Fruit fly (Drosophila melanogaster) whole organism, embryonic: Measurements from ENCODE around the gene Cul5.

Experiments
- CG1024 ChIP-seq: fragments of 200-800 bp; sonication (Bioruptor generic); IDR thresholded peaks from 2 replicates; pipeline ENCODE4 v1.3.6; 2022; ENCODE audit warnings: missing biosample characterization, missing genetic modification characterization
- CG10565 ChIP-seq: fragments of 200-800 bp; sonication (Bioruptor generic); optimal IDR thresholded peaks from 3 replicates; lab custom pipeline; 2016; ENCODE audit warnings: missing biosample characterization, mild to moderate bottlenecking, missing genetic modification characterization
- CG11560 ChIP-seq: fragments of 200-800 bp; sonication (Bioruptor generic); IDR thresholded peaks from 3 replicates; pipeline ENCODE4 v1.3.6; 2022; ENCODE audit warnings: missing biosample characterization, missing genetic modification characterization
- CG1233 ChIP-seq: fragments of 200-800 bp; sonication (Bioruptor generic); optimal IDR thresholded peaks from 4 replicates; lab custom pipeline; 2018; ENCODE audit warnings: missing biosample characterization, mild to moderate bottlenecking, missing genetic modification characterization
- CG13424 ChIP-seq: fragments of 200-800 bp; sonication (Bioruptor generic); optimal IDR thresholded peaks from 2 replicates; lab custom pipeline; 2019; ENCODE audit warnings: missing biosample characterization, mild to moderate bottlenecking, missing genetic modification characterization, moderate library complexity
- CG16815 ChIP-seq: fragments of 200-800 bp; sonication (Bioruptor generic); optimal IDR thresholded peaks from 3 replicates; lab custom pipeline; 2017; ENCODE audit warnings: missing biosample characterization, mild to moderate bottlenecking, missing genetic modification characterization
- CG16863 ChIP-seq: fragments of 200-800 bp; sonication (Bioruptor generic); optimal IDR thresholded peaks from 3 replicates; lab custom pipeline; 2016; ENCODE audit warnings: missing biosample characterization, missing genetic modification characterization
- CG17829 ChIP-seq: fragments of 200-800 bp; optimal IDR thresholded peaks from 2 replicates; lab custom pipeline; 2019; ENCODE audit warnings: missing biosample characterization, mild to moderate bottlenecking, missing genetic modification characterization, moderate library complexity
- CG18011 ChIP-seq: fragments of 200-800 bp; sonication (Bioruptor generic); optimal IDR thresholded peaks from 2 replicates; lab custom pipeline; 2017; ENCODE audit warnings: missing biosample characterization, missing genetic modification characterization, mild to moderate bottlenecking, moderate library complexity, missing genotype
- CG2129 ChIP-seq: fragments of 200-800 bp; sonication (Bioruptor generic); IDR thresholded peaks from 2 replicates; pipeline ENCODE4 v1.3.6; 2022; ENCODE audit warnings: missing biosample characterization, missing genetic modification characterization; ENCODE audit not compliant: partially characterized antibody
- CG2712 ChIP-seq: fragments of 200-800 bp; optimal IDR thresholded peaks from 3 replicates; lab custom pipeline; 2019; ENCODE audit warnings: missing biosample characterization, mild to moderate bottlenecking, missing genetic modification characterization, moderate library complexity
- CG30020 ChIP-seq: fragments of 200-800 bp; optimal IDR thresholded peaks from 2 replicates; lab custom pipeline; 2019; ENCODE audit warnings: missing biosample characterization, mild to moderate bottlenecking, missing genetic modification characterization, moderate library complexity
- CG6254 ChIP-seq: fragments of 200-800 bp; sonication (Bioruptor generic); optimal IDR thresholded peaks from 3 replicates; lab custom pipeline; 2017; ENCODE audit warnings: mild to moderate bottlenecking, missing biosample characterization, missing genetic modification reagents, missing genetic modification characterization
- CG6813 ChIP-seq: fragments of 200-800 bp; sonication (Bioruptor generic); optimal IDR thresholded peaks from 2 replicates; lab custom pipeline; 2017; ENCODE audit warnings: missing biosample characterization, missing genetic modification characterization, mild to moderate bottlenecking, moderate library complexity, missing genetic modification reagents
- CG7839 ChIP-seq: fragments of 200-800 bp; sonication (Bioruptor generic); optimal IDR thresholded peaks from 3 replicates; lab custom pipeline; 2018; ENCODE audit warnings: missing biosample characterization, mild to moderate bottlenecking, missing genetic modification characterization, moderate library complexity
- CG7928 ChIP-seq: fragments of 200-800 bp; sonication (Bioruptor generic); optimal IDR thresholded peaks from 2 replicates; lab custom pipeline; 2017; ENCODE audit warnings: missing biosample characterization, mild to moderate bottlenecking, missing genetic modification characterization
- CG8281 ChIP-seq: fragments of 200-800 bp; sonication (Bioruptor generic); optimal IDR thresholded peaks from 2 replicates; lab custom pipeline; 2018; ENCODE audit warnings: missing biosample characterization, mild to moderate bottlenecking, missing genetic modification characterization, moderate library complexity
- CG9932 ChIP-seq: fragments of 200-800 bp; sonication (Bioruptor generic); IDR thresholded peaks from 2 replicates; pipeline ENCODE4 v1.3.6; 2022; ENCODE audit warnings: missing biosample characterization, missing genetic modification characterization
- CTCF ChIP-seq: fragments of 200-800 bp; sonication (Bioruptor generic); optimal IDR thresholded peaks from 2 replicates; lab custom pipeline; 2017; ENCODE audit warnings: missing biosample characterization, mild to moderate bottlenecking, missing genetic modification characterization, moderate library complexity
- Dbx ChIP-seq: fragments of 200-800 bp; sonication (Bioruptor generic); IDR thresholded peaks from 3 replicates; pipeline ENCODE4 v1.3.6; 2022; ENCODE audit warnings: missing biosample characterization, missing genetic modification characterization
- Dek ChIP-seq: fragments of 200-800 bp; sonication (Bioruptor generic); optimal IDR thresholded peaks from 3 replicates; lab custom pipeline; 2019; ENCODE audit warnings: missing biosample characterization, mild to moderate bottlenecking, missing genetic modification characterization, moderate library complexity
- ERR ChIP-seq: fragments of 200-800 bp; sonication (Bioruptor generic); optimal IDR thresholded peaks from 2 replicates; lab custom pipeline; 2016; ENCODE audit warnings: missing biosample characterization, missing genetic modification characterization
- HHEX ChIP-seq: fragments of 200-800 bp; sonication (Bioruptor generic); optimal IDR thresholded peaks from 3 replicates; lab custom pipeline; 2017; ENCODE audit warnings: missing biosample characterization, mild to moderate bottlenecking, missing genetic modification characterization, missing genetic modification reagents
- HLH54F ChIP-seq: fragments of 200-800 bp; sonication (Bioruptor generic); optimal IDR thresholded peaks from 3 replicates; lab custom pipeline; 2016; ENCODE audit warnings: missing biosample characterization, missing genetic modification characterization
- Jarid2 ChIP-seq: fragments of 200-800 bp; sonication (Bioruptor generic); optimal IDR thresholded peaks from 3 replicates; lab custom pipeline; 2017; ENCODE audit warnings: mild to moderate bottlenecking, missing biosample characterization, missing genetic modification reagents, missing genetic modification characterization
- Med ChIP-seq: fragments of 200-800 bp; sonication (Bioruptor generic); peaks from one replicate; lab custom pipeline; 2016; ENCODE audit warnings: missing biosample characterization, missing genetic modification characterization, mild to moderate bottlenecking, inconsistent platforms, moderate library complexity
- Mrtf ChIP-seq: fragments of 200-800 bp; sonication (Bioruptor generic); IDR thresholded peaks from 3 replicates; pipeline ENCODE4 v1.3.6; 2022; ENCODE audit warnings: missing biosample characterization, missing genetic modification characterization
- Nf-YA ChIP-seq: fragments of 200-800 bp; sonication (Bioruptor generic); IDR thresholded peaks from 2 replicates; pipeline ENCODE4 v1.3.6; 2022; ENCODE audit warnings: missing biosample characterization, missing genetic modification characterization
- Pdp1 ChIP-seq, 2 experiments: fragments of 200-800 bp; sonication (Bioruptor generic); optimal IDR thresholded peaks; 3 replicates each; lab custom pipeline; 2016; ENCODE audit warnings: missing biosample characterization in 2 of 2, missing genetic modification characterization in 2 of 2, mild to moderate bottlenecking in 1 of 2, moderate library complexity in 1 of 2
- Rfx ChIP-seq: fragments of 200-800 bp; sonication (Bioruptor generic); IDR thresholded peaks from 2 replicates; pipeline ENCODE4 v1.3.6; 2022; ENCODE audit warnings: missing biosample characterization, missing genetic modification characterization
- ap ChIP-seq: fragments of 200-800 bp; sonication (Bioruptor generic); IDR thresholded peaks from 2 replicates; pipeline ENCODE4 v1.3.6; 2022; ENCODE audit warnings: missing biosample characterization, missing genetic modification characterization
- az2 ChIP-seq: fragments of 200-800 bp; sonication (Bioruptor generic); optimal IDR thresholded peaks from 3 replicates; lab custom pipeline; 2016; ENCODE audit warnings: missing biosample characterization, missing genetic modification characterization
- bcd ChIP-seq: fragments of 200-800 bp; sonication (Bioruptor generic); optimal IDR thresholded peaks from 2 replicates; lab custom pipeline; 2017; ENCODE audit warnings: missing biosample characterization, mild to moderate bottlenecking, missing genetic modification characterization
- danr ChIP-seq: fragments of 200-800 bp; sonication (Bioruptor generic); IDR thresholded peaks from 2 replicates; pipeline ENCODE4 v1.3.6; 2022; ENCODE audit warnings: missing biosample characterization, missing genetic modification characterization
- exex ChIP-seq: fragments of 200-800 bp; sonication (Bioruptor generic); optimal IDR thresholded peaks from 4 replicates; lab custom pipeline; 2018; ENCODE audit warnings: missing biosample characterization, mild to moderate bottlenecking, missing genetic modification characterization, moderate library complexity
- fd64A ChIP-seq: fragments of 200-800 bp; sonication (Bioruptor generic); optimal IDR thresholded peaks from 3 replicates; lab custom pipeline; 2018; ENCODE audit warnings: missing biosample characterization, mild to moderate bottlenecking, missing genetic modification characterization
- ind ChIP-seq: fragments of 200-800 bp; sonication (Bioruptor generic); optimal IDR thresholded peaks from 3 replicates; lab custom pipeline; 2016; ENCODE audit warnings: missing biosample characterization, missing genetic modification characterization
- lilli ChIP-seq: fragments of 200-800 bp; sonication (Bioruptor generic); optimal IDR thresholded peaks from 3 replicates; lab custom pipeline; 2016; ENCODE audit warnings: missing biosample characterization, missing genetic modification characterization
- mld ChIP-seq: fragments of 200-800 bp; sonication (Bioruptor generic); IDR thresholded peaks from 3 replicates; pipeline ENCODE4 v1.3.6; 2022; ENCODE audit warnings: missing biosample characterization, missing genetic modification characterization; ENCODE audit not compliant: partially characterized antibody
- otp ChIP-seq: fragments of 200-800 bp; sonication (Bioruptor generic); IDR thresholded peaks from 3 replicates; pipeline ENCODE4, ENCODE4 v1.3.6; 2022; ENCODE audit warnings: missing biosample characterization, missing genetic modification characterization
- pan ChIP-seq, 4 experiments: fragments of >200 bp in 3 of 4; fragments of 200-800 bp in 1 of 4; sonication (Bioruptor generic) in 1 of 4; optimal IDR thresholded peaks in 3 of 4; IDR thresholded peaks in 1 of 4; 2 replicates each; pipeline versions ENCODE4 v1.3.6 to Lab custom; 2017 to 2022; ENCODE audit warnings: missing biosample characterization in 2 of 4, missing genetic modification characterization in 2 of 4, mixed read lengths in 1 of 4
- pzg ChIP-seq: fragments of 200-800 bp; sonication (Bioruptor generic); optimal IDR thresholded peaks from 3 replicates; lab custom pipeline; 2018; ENCODE audit warnings: missing biosample characterization, mild to moderate bottlenecking, missing genetic modification characterization, moderate library complexity
- repo ChIP-seq: fragments of 200-800 bp; sonication (Bioruptor generic); optimal IDR thresholded peaks from 2 replicates; lab custom pipeline; 2016; ENCODE audit warnings: missing biosample characterization, missing genetic modification characterization
- sd ChIP-seq: fragments of 200-800 bp; sonication (Bioruptor generic); optimal IDR thresholded peaks from 3 replicates; lab custom pipeline; 2018; ENCODE audit warnings: missing biosample characterization, mild to moderate bottlenecking, missing genetic modification characterization, moderate library complexity
- sens ChIP-seq: fragments of 200-800 bp; sonication (Bioruptor generic); peaks from one replicate; lab custom pipeline; 2016; ENCODE audit warnings: missing biosample characterization, missing genetic modification characterization
- tio ChIP-seq: fragments of 200-800 bp; sonication (Bioruptor generic); optimal IDR thresholded peaks from 2 replicates; lab custom pipeline; 2017; ENCODE audit warnings: missing biosample characterization, missing genetic modification characterization, inconsistent platforms
- trh ChIP-seq: fragments of 200-800 bp; sonication (Bioruptor generic); optimal IDR thresholded peaks from 2 replicates; lab custom pipeline; 2016; ENCODE audit warnings: missing biosample characterization, missing genetic modification characterization
- vvl ChIP-seq: fragments of 200-800 bp; sonication (Bioruptor generic); IDR thresholded peaks from 2 replicates; pipeline ENCODE4 v1.3.6; 2022; ENCODE audit warnings: missing biosample characterization, missing genetic modification characterization
- zfh1 ChIP-seq: fragments of 200-800 bp; sonication (Bioruptor generic); IDR thresholded peaks from 3 replicates; pipeline ENCODE4 v1.3.6; 2022; ENCODE audit warnings: missing biosample characterization, missing genetic modification characterization

Cul5 gene

dm6 chr3R:29039704-29040430 lies 22.9 kb downstream of the Cul5 start (continued):
- TF ChIP-seq zfh1 (GFP tag; lab: Robert Waterston, UW): 0 out of 3 replicates have a peak, but pooled peaks have one; percentile 50
- peak; percentile 69 for TF ChIP-seq Rfx (GFP tag; lab: Robert Waterston, UW)
- TF ChIP-seq Med (GFP tag; lab: Kevin White, UChicago): peak; percentile 90
- TF ChIP-seq Jarid2 (GFP tag; lab: Kevin White, UChicago): no peak
- no peak for TF ChIP-seq ap
- TF ChIP-seq CG8281 (tag; lab: Kevin White, UChicago): no peak
- no peak for TF ChIP-seq CG13424 (tag; lab: Kevin White, UChicago)
- TF ChIP-seq Dbx (GFP tag; lab: Robert Waterston, UW): no peak
- TF ChIP-seq HLH54F (GFP tag; lab: Kevin White, UChicago): peak; percentile 55
- TF ChIP-seq Mrtf: no peak; the same call in 2 of the 3 replicates
- no peak for TF ChIP-seq CG6813 (GFP tag; lab: Kevin White, UChicago)
- no peak for TF ChIP-seq CG1024 (GFP tag; lab: Robert Waterston, UW)
- TF ChIP-seq CG16863 (GFP tag; lab: Kevin White, UChicago): no peak
- peak; percentile 19 for TF ChIP-seq CG17829 (tag; lab: Kevin White, UChicago)
- TF ChIP-seq tio: peak; percentile 49
- peak; percentile 29 for TF ChIP-seq sd
- TF ChIP-seq HHEX: peak; percentile 30
- no peak for TF ChIP-seq Nf-YA
- no peak for TF ChIP-seq Dek (tag; lab: Kevin White, UChicago)
- TF ChIP-seq CTCF (GFP tag; lab: Kevin White, UChicago): no peak
- peak; percentile 37; the same call in 1 of the 3 replicates for TF ChIP-seq otp (GFP tag; lab: Robert Waterston, UW)
- TF ChIP-seq CG30020 (tag; lab: Kevin White, UChicago): no peak
- TF ChIP-seq mld: no peak
- TF ChIP-seq lilli: peak; percentile 65
- no peak for TF ChIP-seq CG11560 (tag; lab: Robert Waterston, UW)
- TF ChIP-seq pzg (GFP tag; lab: Kevin White, UChicago): peak; percentile 62
- TF ChIP-seq pan (optimal IDR thresholded peaks at IDR 0.05; lab: Kevin White, UChicago): no peak
- peak in 1 of 2 experiments; percentile 13 for TF ChIP-seq pan (GFP tag; optimal IDR thresholded peaks at IDR 0.05 in 1 of 2, IDR thresholded peaks at IDR 0.05 in 1 of 2)
- peak; percentile 38 for TF ChIP-seq CG18011 (GFP tag; lab: Kevin White, UChicago)
- TF ChIP-seq CG2129: no peak
- no peak for TF ChIP-seq CG6254 (GFP tag; lab: Kevin White, UChicago)
- no peak for TF ChIP-seq danr (GFP tag; lab: Robert Waterston, UW)
- peak; percentile 6 for TF ChIP-seq CG7839
- no peak for TF ChIP-seq fd64A (GFP tag; lab: Kevin White, UChicago)
- no peak for TF ChIP-seq az2 (GFP tag; lab: Kevin White, UChicago)
- peak; percentile 7 for TF ChIP-seq bcd (GFP tag; lab: Kevin White, UChicago)
- TF ChIP-seq Pdp1 (GFP tag; optimal IDR thresholded peaks at IDR 0.05; lab: Kevin White, UChicago): peak in 1 of 2 experiments; percentile 8
- TF ChIP-seq sens (GFP tag; lab: Kevin White, UChicago): peak; percentile 92
- TF ChIP-seq trh (GFP tag; lab: Kevin White, UChicago): no peak
- no peak for TF ChIP-seq CG7928 (GFP tag; lab: Kevin White, UChicago)
- no peak for TF ChIP-seq CG16815 (GFP tag; lab: Kevin White, UChicago)
- TF ChIP-seq CG10565 (GFP tag; lab: Kevin White, UChicago): no peak
- TF ChIP-seq CG9932 (GFP tag; lab: Robert Waterston, UW): peak; percentile 49
- TF ChIP-seq exex (tag; lab: Kevin White, UChicago): peak; percentile 17
- peak; percentile 39 for TF ChIP-seq ind (GFP tag; lab: Kevin White, UChicago)
- TF ChIP-seq CG1233: peak; percentile 15
- TF ChIP-seq vvl (GFP tag; lab: Robert Waterston, UW): peak; percentile 57
- TF ChIP-seq repo (GFP tag; lab: Kevin White, UChicago): peak; percentile 11
- TF ChIP-seq ERR (GFP tag; lab: Kevin White, UChicago): peak; percentile 62
- no peak for TF ChIP-seq CG2712
